Worm (Caenorhabditis elegans): ENCODE data around the gene twk-13.

The twk-13 gene

ce11 chrV:12301985-12302591, 35.7 kb downstream of the twk-13 start, which contains the start of the genes frm-7 and F55C5.17:
frm-7 (plus strand) TSS chrV:12302484.
F55C5.17 (plus strand) TSS chrV:12302541.
- TF ChIP-seq unc-62 (GFP tag; optimal IDR thresholded peaks at IDR 0.05) = no peak

ce11 chrV:12300780-12301460, 36.9 kb downstream of the twk-13 start:
- no peak for TF ChIP-seq unc-62 (GFP tag; optimal IDR thresholded peaks at IDR 0.05)

DNA sequence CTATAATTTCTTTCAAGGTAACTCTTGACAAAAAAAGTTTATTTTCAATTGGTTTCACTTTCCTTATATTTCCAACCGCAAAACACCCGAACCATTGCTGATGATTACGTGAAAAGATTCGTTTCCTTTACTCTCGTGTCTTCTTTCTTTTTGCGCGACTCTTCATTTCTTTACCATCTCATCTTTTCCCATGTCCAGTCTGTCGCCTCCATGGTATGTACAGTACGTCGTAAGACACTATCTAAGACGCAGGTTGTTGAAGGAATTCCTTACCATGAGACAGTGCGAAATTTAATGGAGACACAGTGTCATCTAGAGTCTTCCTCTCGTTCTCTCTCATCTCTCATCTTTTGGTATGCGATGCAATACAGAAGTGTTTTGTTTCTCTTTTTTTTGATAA, 37.6 kb downstream of the twk-13 start:
- no peak for TF ChIP-seq unc-62 (GFP tag; optimal IDR thresholded peaks at IDR 0.05)

DNA sequence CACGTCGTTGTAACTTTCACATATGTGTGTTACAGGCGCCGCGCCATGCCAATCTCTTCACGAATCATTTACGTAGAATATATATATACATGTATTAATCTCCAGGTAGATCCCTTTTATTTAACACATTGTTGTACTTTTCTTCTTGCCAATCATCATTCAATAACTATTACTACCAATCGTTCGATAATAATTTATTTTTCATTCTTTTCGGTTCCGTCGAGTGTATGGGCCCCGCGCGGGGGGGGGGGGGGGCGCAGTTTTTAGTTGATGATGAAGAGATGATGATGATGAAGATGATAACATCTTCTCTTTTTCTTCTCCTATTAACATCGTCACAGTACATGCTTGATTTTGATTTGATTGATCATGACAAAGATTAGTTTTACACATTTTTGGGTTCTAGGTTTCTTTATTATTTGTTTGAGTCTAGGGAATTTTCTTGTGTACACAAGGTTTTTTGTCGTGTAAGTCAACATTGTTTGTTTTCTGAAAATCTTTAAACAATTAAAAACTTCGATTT, 38.5 kb downstream of the twk-13 start:
- no peak for TF ChIP-seq unc-62 (GFP tag; optimal IDR thresholded peaks at IDR 0.05)

- TF ChIP-seq unc-62 (GFP tag; optimal IDR thresholded peaks at IDR 0.05) = no peak
Measured at ce11 chrV:12298184-12298583, 39.6 kb downstream of the twk-13 start.

DNA sequence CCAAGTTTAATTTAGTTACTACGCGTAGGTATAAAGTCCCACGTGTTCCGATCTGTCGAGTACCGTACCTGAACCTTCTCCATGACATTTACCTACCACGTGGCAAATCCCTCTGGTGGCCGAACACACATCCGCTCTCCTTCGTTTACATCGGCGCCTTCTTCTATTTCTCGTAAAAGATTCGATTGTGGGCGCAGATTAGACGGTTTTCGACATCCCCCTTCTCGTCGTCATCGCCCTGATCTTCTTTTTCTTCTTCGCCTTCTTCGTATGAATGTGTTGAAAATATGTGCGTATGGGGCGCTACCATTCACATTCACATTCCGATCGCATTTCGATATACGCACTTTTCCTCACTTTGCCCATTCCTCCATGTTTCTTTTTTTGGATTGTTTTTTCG, 41.0 kb downstream of the twk-13 start:
- TF ChIP-seq unc-62 (GFP tag; optimal IDR thresholded peaks at IDR 0.05) = no peak

- no peak for TF ChIP-seq unc-62 (GFP tag; optimal IDR thresholded peaks at IDR 0.05)
Measured at ce11 chrV:12296122-12296521, 41.7 kb downstream of the twk-13 start.

ce11 chrV:12295520-12295919, 42.3 kb downstream of the twk-13 start:
- TF ChIP-seq unc-62 (GFP tag; optimal IDR thresholded peaks at IDR 0.05) = no peak

ce11 chrV:12295015-12295414, 42.8 kb downstream of the twk-13 start:
- TF ChIP-seq unc-62 (GFP tag; optimal IDR thresholded peaks at IDR 0.05) = no peak

DNA sequence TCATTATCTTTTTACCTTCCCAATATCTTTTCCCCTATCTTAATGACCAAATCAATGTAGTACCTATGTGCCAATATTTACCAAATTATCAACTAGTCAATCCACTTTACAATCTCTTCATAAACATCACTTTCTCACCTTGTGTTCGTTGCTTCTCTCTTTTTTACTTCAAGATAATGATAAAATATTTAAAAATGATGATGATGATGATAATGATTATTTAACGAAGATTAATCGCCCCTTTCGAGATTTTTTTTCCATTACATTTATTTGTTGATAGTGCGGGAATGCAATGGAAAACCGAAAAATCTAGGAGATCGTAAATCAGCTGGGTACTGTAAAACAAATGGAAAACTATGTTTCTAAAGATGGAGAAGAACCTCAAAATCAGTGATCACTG, 43.7 kb downstream of the twk-13 start:
- TF ChIP-seq unc-62 (GFP tag; optimal IDR thresholded peaks at IDR 0.05) = no peak

DNA sequence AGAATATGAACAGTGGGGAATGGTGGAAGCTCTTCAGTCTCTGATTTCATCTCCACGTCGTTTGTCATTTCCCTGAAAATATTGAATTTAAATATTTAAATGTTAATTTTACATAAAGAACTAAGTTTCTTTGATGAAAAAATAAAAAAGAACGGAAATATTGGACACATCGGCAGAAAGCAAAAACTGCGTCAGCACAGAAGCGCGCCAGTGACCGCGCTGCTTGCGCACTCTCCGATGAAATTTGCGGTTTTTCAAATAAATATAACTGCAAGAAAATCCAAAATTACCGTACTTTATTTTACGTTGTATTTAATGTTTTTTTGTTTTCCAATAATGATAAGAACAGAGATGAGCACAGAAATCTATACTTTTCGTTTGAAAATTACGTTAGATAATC, 46.2 kb downstream of the twk-13 start, which contains the start of the genes srpa-68 and srh-16:
Gene srpa-68 (minus strand): TSS at position 72 of the 400 bp plus-strand sequence.
Gene srh-16 (plus strand): TSS at position 275 of the 400 bp plus-strand sequence.
- no peak for TF ChIP-seq unc-62 (GFP tag; optimal IDR thresholded peaks at IDR 0.05)

- TF ChIP-seq unc-62 (GFP tag; optimal IDR thresholded peaks at IDR 0.05) = no peak
Measured at ce11 chrV:12288577-12288976, 49.2 kb downstream of the twk-13 start, which contains the start of gene rskd-1. rskd-1 (minus strand) TSS chrV:12288615.

DNA sequence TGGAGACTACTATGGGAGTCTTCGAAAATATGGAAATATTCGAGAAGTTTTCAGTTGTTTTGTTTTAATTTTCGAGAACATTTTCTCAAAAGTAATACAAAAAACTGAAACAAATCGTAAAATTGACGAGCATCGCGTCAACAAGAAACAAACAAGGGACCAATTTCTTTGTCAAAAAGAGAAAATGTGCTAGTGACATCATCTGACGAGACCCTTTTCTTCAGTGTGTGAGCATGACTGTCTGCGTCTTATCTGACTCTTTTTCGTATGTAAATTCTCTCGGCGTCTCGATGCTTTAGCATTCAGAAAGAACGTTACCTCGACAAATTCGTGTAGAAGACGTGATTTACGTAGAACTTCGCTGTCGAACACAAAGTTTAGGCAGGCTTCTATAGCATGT, 50.1 kb downstream of the twk-13 start:
- no peak for TF ChIP-seq unc-62 (GFP tag; optimal IDR thresholded peaks at IDR 0.05)

- no peak for TF ChIP-seq unc-62 (GFP tag; optimal IDR thresholded peaks at IDR 0.05)
Measured at ce11 chrV:12283187-12283586, 54.6 kb downstream of the twk-13 start, which contains the start of gene F55C5.10. F55C5.10 (plus strand) TSS chrV:12283487.

DNA sequence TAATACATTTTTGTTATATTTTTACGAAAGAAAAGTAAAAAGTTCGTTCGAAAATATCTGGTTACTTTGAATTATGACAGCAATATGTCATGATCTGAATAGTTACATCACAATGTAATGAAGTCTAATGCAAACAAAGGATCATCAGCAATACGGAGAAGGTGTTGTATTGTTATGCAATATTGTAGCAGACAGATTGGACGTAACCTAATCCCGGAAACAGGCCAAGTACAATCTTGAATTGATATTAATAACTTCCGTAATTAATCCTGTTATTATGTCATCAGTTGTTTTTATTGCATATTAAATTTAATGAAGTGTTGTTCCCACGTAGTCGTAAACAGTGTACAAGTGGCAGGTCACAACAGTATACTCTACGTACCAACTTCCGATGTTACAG, 56.3 kb downstream of the twk-13 start:
- no peak for TF ChIP-seq unc-62 (GFP tag; optimal IDR thresholded peaks at IDR 0.05)

- TF ChIP-seq unc-62 (GFP tag; optimal IDR thresholded peaks at IDR 0.05) = no peak
Measured at ce11 chrV:12276946-12277345, 60.8 kb downstream of the twk-13 start, which contains the start of gene bnc-1. bnc-1 (minus strand) TSS chrV:12277046.

ce11 chrV:12275714-12276113, 62.1 kb downstream of the twk-13 start:
- TF ChIP-seq unc-62 (GFP tag; optimal IDR thresholded peaks at IDR 0.05) = no peak
